Worm (Caenorhabditis elegans): ENCODE data around the gene nac-2.

- peak; percentile 38 for TF ChIP-seq fos-1 (tag; optimal IDR thresholded peaks at IDR 0.05)
- no peak for TF ChIP-seq nhr-76 (tag; optimal IDR thresholded peaks at IDR 0.05)
- no peak for TF ChIP-seq ztf-11 (tag; optimal IDR thresholded peaks at IDR 0.05)
- no peak for TF ChIP-seq skn-1 (tag; optimal IDR thresholded peaks at IDR 0.05)
- TF ChIP-seq pha-4 (tag; optimal IDR thresholded peaks at IDR 0.05), result peak; percentile 3
- TF ChIP-seq ZK546.5 (tag; optimal IDR thresholded peaks at IDR 0.05), result no peak
- no peak for TF ChIP-seq ceh-16 (tag; optimal IDR thresholded peaks at IDR 0.05)
- peak; percentile 50 for TF ChIP-seq nhr-77 (tag; optimal IDR thresholded peaks at IDR 0.05)
- no peak for TF ChIP-seq nhr-237 (tag; optimal IDR thresholded peaks at IDR 0.05)
- TF ChIP-seq zag-1 (tag; optimal IDR thresholded peaks at IDR 0.05), result no peak
- no peak for TF ChIP-seq fkh-10 (GFP tag; optimal IDR thresholded peaks at IDR 0.05)
- no peak for TF ChIP-seq lin-15B (tag; optimal IDR thresholded peaks at IDR 0.05)
- TF ChIP-seq elt-2 (tag; optimal IDR thresholded peaks at IDR 0.05), result peak; percentile 17
These were observed 17.2 kb upstream of the nac-2 start for ce11 chrIII:9060267-9060666.
